Fruit fly (Drosophila melanogaster) whole organism, prepupa: Measurements from ENCODE around the gene CG33299.

ENCODE experiments used
- Eip78C ChIP-seq: fragments of 200-800 bp; sonication (Bioruptor generic); peaks from one replicate; lab custom pipeline; 2016; ENCODE audit warnings: missing biosample characterization, missing genetic modification characterization
- Ets21C ChIP-seq: fragments of 200-800 bp; sonication (Bioruptor generic); optimal IDR thresholded peaks from 3 replicates; lab custom pipeline; 2016; ENCODE audit warnings: missing biosample characterization, missing genetic modification characterization
- Hr39 ChIP-seq: fragments of 200-800 bp; sonication (Bioruptor generic); optimal IDR thresholded peaks from 2 replicates; lab custom pipeline; 2016; ENCODE audit warnings: missing biosample characterization, missing genetic modification characterization
- lz ChIP-seq: fragments of 200-800 bp; sonication (Bioruptor generic); optimal IDR thresholded peaks from 3 replicates; lab custom pipeline; 2016; ENCODE audit warnings: missing biosample characterization, missing genetic modification characterization
- spab ChIP-seq: fragments of 200-800 bp; sonication (Bioruptor generic); optimal IDR thresholded peaks from 2 replicates; lab custom pipeline; 2017; ENCODE audit warnings: missing biosample characterization, mild to moderate bottlenecking, missing genetic modification characterization, missing genetic modification reagents

- TF ChIP-seq lz (GFP tag; lab: Kevin White, UChicago): peak; percentile 43
- peak; percentile 19 for TF ChIP-seq Eip78C (GFP tag; lab: Kevin White, UChicago)
- peak; percentile 49 for TF ChIP-seq spab (GFP tag; lab: Kevin White, UChicago)
- TF ChIP-seq Ets21C (GFP tag; lab: Kevin White, UChicago): no peak
- no peak for TF ChIP-seq Hr39
Measured at dm6 chr2L:9660516-9660920, 4.1 kb downstream of the CG33299 start.
